Worm (Caenorhabditis elegans) whole organism, L3 larva: ENCODE data around the gene H19J13.2.

ENCODE experiments used
- R02D3.7 ChIP-seq: fragments of 150-350 bp; optimal IDR thresholded peaks from 2 replicates; lab custom pipeline; 2014; ENCODE audit warnings: missing biosample characterization, missing genetic modification characterization
- ZK546.5 ChIP-seq: sonication (generic microtip); optimal IDR thresholded peaks from 2 replicates; lab custom pipeline; 2017; ENCODE audit warnings: missing biosample characterization, missing genetic modification characterization
- aly-2 ChIP-seq: fragments of 150-350 bp; optimal IDR thresholded peaks from 2 replicates; lab custom pipeline; 2014; ENCODE audit warnings: missing biosample characterization, missing genetic modification characterization
- ama-1 ChIP-seq: fragments of 150-350 bp; optimal IDR thresholded peaks from 2 replicates; lab custom pipeline; 2018
- ceh-16 ChIP-seq: sonication (generic microtip); optimal IDR thresholded peaks from 2 replicates; lab custom pipeline; 2017; ENCODE audit warnings: missing biosample characterization, missing genetic modification characterization
- ceh-28 ChIP-seq: fragments of 150-350 bp; optimal IDR thresholded peaks from 2 replicates; lab custom pipeline; 2014; ENCODE audit warnings: missing biosample characterization, missing genetic modification reagents, missing genetic modification characterization
- ceh-9 ChIP-seq: sonication (generic microtip); optimal IDR thresholded peaks from 2 replicates; lab custom pipeline; 2018; ENCODE audit warnings: missing biosample characterization, missing genetic modification characterization
- daf-12 ChIP-seq: fragments of 150-350 bp; optimal IDR thresholded peaks from 2 replicates; lab custom pipeline; 2014; ENCODE audit warnings: missing biosample characterization, missing genetic modification reagents, missing genetic modification characterization
- egl-27 ChIP-seq: sonication (generic microtip); optimal IDR thresholded peaks from 4 replicates; lab custom pipeline; 2017; ENCODE audit warnings: missing biosample characterization, missing genetic modification reagents, missing genetic modification characterization
- elt-1 ChIP-seq: fragments of 150-350 bp; optimal IDR thresholded peaks from 2 replicates; lab custom pipeline; 2014; ENCODE audit warnings: missing biosample characterization, missing genetic modification characterization
- elt-2 ChIP-seq: sonication (generic microtip); optimal IDR thresholded peaks from 2 replicates; lab custom pipeline; 2016; ENCODE audit warnings: missing genetic modification reagents, mild to moderate bottlenecking, missing genetic modification characterization, missing compliant biosample characterization
- elt-3 ChIP-seq, 3 experiments: fragments of 150-350 bp in 1 of 3; sonication (generic microtip) in 2 of 3; optimal IDR thresholded peaks; 2 replicates in 2 of 3; 4 replicates in 1 of 3; lab custom pipeline; 2014 to 2017; ENCODE audit warnings: missing biosample characterization in 3 of 3, missing genetic modification characterization in 3 of 3
- fkh-2 ChIP-seq: fragments of 150-350 bp; optimal IDR thresholded peaks from 2 replicates; lab custom pipeline; 2014; ENCODE audit warnings: missing biosample characterization, missing genetic modification reagents, missing genetic modification characterization
- fos-1 ChIP-seq: fragments of 150-350 bp; optimal IDR thresholded peaks from 2 replicates; lab custom pipeline; 2014; ENCODE audit warnings: missing biosample characterization, missing genetic modification characterization
- lin-39 ChIP-seq: fragments of 150-350 bp; optimal IDR thresholded peaks from 2 replicates; lab custom pipeline; 2018; ENCODE audit warnings: missing biosample characterization, missing genetic modification reagents, missing genetic modification characterization
- lsy-12 ChIP-seq: sonication (generic microtip); optimal IDR thresholded peaks from 2 replicates; lab custom pipeline; 2016; ENCODE audit warnings: mild to moderate bottlenecking, missing genetic modification characterization, missing compliant biosample characterization
- mdl-1 ChIP-seq: fragments of 150-350 bp; optimal IDR thresholded peaks from 2 replicates; lab custom pipeline; 2014; ENCODE audit warnings: missing biosample characterization, missing genetic modification characterization
- nfya-1 ChIP-seq: sonication (generic microtip); optimal IDR thresholded peaks from 2 replicates; lab custom pipeline; 2017; ENCODE audit warnings: missing genetic modification characterization, mild to moderate bottlenecking, missing compliant biosample characterization, antibody characterized with exemption, moderate library complexity; ENCODE audit not compliant: insufficient read depth
- nhr-11 ChIP-seq: fragments of 150-350 bp; optimal IDR thresholded peaks from 2 replicates; lab custom pipeline; 2014; ENCODE audit warnings: missing biosample characterization, missing genetic modification characterization
- nhr-12 ChIP-seq: fragments of 150-350 bp; optimal IDR thresholded peaks from 2 replicates; lab custom pipeline; 2014; ENCODE audit warnings: missing biosample characterization, missing genetic modification characterization
- nhr-23 ChIP-seq: fragments of 150-350 bp; optimal IDR thresholded peaks from 2 replicates; lab custom pipeline; 2014; ENCODE audit warnings: missing biosample characterization, missing genetic modification reagents, missing genetic modification characterization
- nhr-237 ChIP-seq: fragments of 150-350 bp; optimal IDR thresholded peaks from 2 replicates; lab custom pipeline; 2014; ENCODE audit warnings: missing biosample characterization, missing genetic modification characterization
- nhr-25 ChIP-seq: sonication (generic microtip); optimal IDR thresholded peaks from 2 replicates; lab custom pipeline; 2017; ENCODE audit warnings: missing biosample characterization, missing genetic modification characterization
- nhr-28 ChIP-seq: fragments of 150-350 bp; optimal IDR thresholded peaks from 2 replicates; lab custom pipeline; 2014; ENCODE audit warnings: missing biosample characterization, missing genetic modification characterization
- nhr-67 ChIP-seq: fragments of 150-350 bp; optimal IDR thresholded peaks from 2 replicates; lab custom pipeline; 2014; ENCODE audit warnings: missing biosample characterization, missing genetic modification characterization
- nhr-77 ChIP-seq: fragments of 150-350 bp; optimal IDR thresholded peaks from 2 replicates; lab custom pipeline; 2014; ENCODE audit warnings: missing biosample characterization, missing genetic modification characterization
- pha-4 ChIP-seq: fragments of 150-350 bp; optimal IDR thresholded peaks from 2 replicates; lab custom pipeline; 2014; ENCODE audit warnings: missing biosample characterization, missing genetic modification reagents, missing genetic modification characterization
- pqm-1 ChIP-seq: fragments of 150-350 bp; optimal IDR thresholded peaks from 2 replicates; lab custom pipeline; 2017; ENCODE audit warnings: missing biosample characterization, missing genetic modification characterization, inconsistent platforms
- sea-2 ChIP-seq: fragments of 150-350 bp; sonication (generic microtip); optimal IDR thresholded peaks from 4 replicates; lab custom pipeline; 2014; ENCODE audit warnings: missing biosample characterization, missing genetic modification reagents, missing genetic modification characterization
- skn-1 ChIP-seq: fragments of 150-350 bp; optimal IDR thresholded peaks from 2 replicates; lab custom pipeline; 2014; ENCODE audit warnings: missing biosample characterization, missing genetic modification characterization
- snpc-4 ChIP-seq: fragments of 150-350 bp; optimal IDR thresholded peaks from 2 replicates; lab custom pipeline; 2014; ENCODE audit warnings: missing biosample characterization, missing genetic modification characterization
- tbx-2 ChIP-seq: sonication (generic microtip); optimal IDR thresholded peaks from 2 replicates; lab custom pipeline; 2016; ENCODE audit warnings: mild to moderate bottlenecking, missing genetic modification characterization, missing compliant biosample characterization
- unc-62 ChIP-seq: fragments of 150-350 bp; sonication (generic microtip); optimal IDR thresholded peaks from 4 replicates; lab custom pipeline; 2014; ENCODE audit warnings: missing biosample characterization, missing genetic modification reagents, missing genetic modification characterization
- zag-1 ChIP-seq: fragments of 150-350 bp; optimal IDR thresholded peaks from 2 replicates; lab custom pipeline; 2014; ENCODE audit warnings: missing biosample characterization, missing genetic modification characterization
- ztf-4 ChIP-seq: fragments of 150-350 bp; optimal IDR thresholded peaks from 2 replicates; lab custom pipeline; 2014; ENCODE audit warnings: missing biosample characterization, missing genetic modification characterization

H19J13.2 gene

DNA sequence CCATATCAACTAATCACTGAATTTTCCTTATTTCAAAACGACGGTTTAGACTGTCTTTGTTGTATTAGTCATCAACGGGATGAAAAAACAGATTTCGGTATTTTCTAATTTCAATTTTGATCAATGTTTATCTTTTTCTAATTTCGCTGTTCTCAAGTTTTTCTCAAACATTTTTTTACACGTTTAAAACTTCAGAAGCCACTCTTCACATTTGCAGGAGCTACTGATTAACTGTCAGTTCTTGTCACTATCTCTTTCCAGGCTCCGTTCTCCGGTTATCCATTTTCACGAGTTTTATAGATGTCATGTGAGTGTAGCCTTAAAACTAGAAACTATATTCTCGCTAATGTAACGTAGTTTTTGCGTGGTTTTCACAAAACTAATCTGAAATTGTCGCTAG, 16.8 kb upstream of the H19J13.2 start, which contains the start of gene C04B4.4:
Gene C04B4.4 (plus strand): TSS at position 301 of the 400 bp plus-strand sequence.
- TF ChIP-seq ama-1 (no peak), egl-27 (tag; lab: Kevin White, UChicago) (no peak), skn-1 (tag; lab: Kevin White, UChicago) (no peak), elt-2 (tag; lab: Kevin White, UChicago) (no peak), mdl-1 (tag; lab: Kevin White, UChicago) (no peak), R02D3.7 (tag; lab: Kevin White, UChicago) (no peak), ceh-9 (tag; lab: Kevin White, UChicago) (no peak), ceh-28 (tag; lab: Kevin White, UChicago) (no peak), nhr-25 (tag; lab: Kevin White, UChicago) (no peak), ztf-4 (no peak), pqm-1 (tag; lab: Kevin White, UChicago) (no peak), fos-1 (no peak), nhr-237 (no peak)

DNA sequence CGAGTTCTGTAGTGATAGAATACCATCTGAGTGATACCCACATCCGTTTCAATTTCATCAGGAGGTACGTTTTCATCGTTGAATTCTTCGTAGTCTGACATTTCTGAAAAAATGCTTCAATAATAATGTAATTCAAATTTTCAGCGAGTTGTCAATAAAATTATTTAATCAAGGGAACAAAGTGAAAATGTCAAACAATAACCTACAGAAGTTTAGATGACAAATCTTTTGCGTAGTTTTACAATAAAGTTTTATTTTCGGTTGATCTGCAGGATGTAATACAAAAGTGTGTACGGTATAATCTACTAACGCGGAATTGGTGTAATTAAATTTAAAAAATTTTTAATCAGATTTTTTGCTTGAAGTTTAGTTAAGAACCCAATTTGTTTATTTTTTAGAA, 14.5 kb upstream of the H19J13.2 start, which contains the start of gene C04B4.5:
Gene C04B4.5 (minus strand): TSS at position 101 of the 400 bp plus-strand sequence.
- TF ChIP-seq fkh-2 (tag; lab: Kevin White, UChicago) (no peak), nhr-28 (tag; lab: Kevin White, UChicago) (no peak), pha-4 (tag; lab: Kevin White, UChicago) (no peak), elt-1 (tag; lab: Kevin White, UChicago) (no peak), ZK546.5 (tag; lab: Kevin White, UChicago) (no peak), snpc-4 (tag; lab: Kevin White, UChicago) (no peak), ama-1 (no peak), tbx-2 (tag; lab: Kevin White, UChicago) (no peak), unc-62 (no peak), nfya-1 (tag; lab: Kevin White, UChicago) (no peak), nhr-23 (tag; lab: Kevin White, UChicago) (no peak), nhr-67 (tag; lab: Kevin White, UChicago) (no peak), daf-12 (tag; lab: Kevin White, UChicago) (no peak), ceh-16 (tag; lab: Kevin White, UChicago) (no peak), nhr-11 (no peak), lsy-12 (tag; lab: Kevin White, UChicago) (no peak)

DNA sequence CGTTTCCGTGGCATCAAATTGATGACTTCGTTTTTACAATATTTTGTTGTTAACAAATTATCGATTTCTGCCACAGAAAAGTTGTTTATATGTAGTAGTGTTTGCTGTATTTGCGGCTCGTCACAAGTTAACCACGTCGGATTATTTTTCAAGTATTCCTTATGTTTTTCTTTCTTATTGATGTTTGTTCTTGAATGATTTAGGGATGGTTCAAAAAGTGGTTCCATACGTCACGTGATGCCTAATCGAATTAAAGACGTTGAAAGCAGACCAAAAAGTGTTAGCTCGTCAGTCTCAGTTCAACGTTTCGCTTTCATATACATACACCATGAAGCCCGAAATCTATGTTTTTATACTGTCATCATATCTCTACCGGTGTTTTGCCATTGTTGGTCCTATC, 11.7 kb upstream of the H19J13.2 start, which contains the start of gene lips-2:
Gene lips-2 (plus strand): TSS at position 301 of the 400 bp plus-strand sequence.
- no peak for TF ChIP-seq tbx-2 (tag; lab: Kevin White, UChicago)
- TF ChIP-seq zag-1 = no peak
- TF ChIP-seq lin-39 (tag; lab: Kevin White, UChicago) = no peak

DNA sequence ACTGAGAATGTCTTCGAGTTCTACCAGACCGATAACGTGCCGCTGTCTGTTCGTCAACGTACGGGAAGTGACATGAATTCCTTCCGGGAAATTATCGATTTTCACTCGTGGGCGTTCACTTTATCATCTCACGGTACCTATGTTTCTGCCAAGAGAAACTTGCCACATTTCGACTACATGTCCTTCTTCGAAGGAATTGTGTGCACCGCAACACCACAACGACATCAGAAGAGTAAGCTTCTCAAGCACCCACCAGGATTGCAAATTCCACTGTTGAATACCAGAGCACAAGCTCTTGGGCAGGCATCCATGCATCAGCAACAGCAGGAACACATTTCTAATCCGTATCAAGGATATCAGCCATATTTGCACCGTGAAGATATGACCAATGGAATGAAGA, 10.4 kb upstream of the H19J13.2 start:
- TF ChIP-seq aly-2 (tag; lab: Kevin White, UChicago) (no peak), ceh-28 (tag; lab: Kevin White, UChicago) (no peak), tbx-2 (tag; lab: Kevin White, UChicago) (no peak), nhr-23 (tag; lab: Kevin White, UChicago) (no peak), elt-3 (tag; optimal IDR thresholded peaks at IDR 0.05; lab: Kevin White, UChicago) (no peak), zag-1 (no peak), nfya-1 (tag; lab: Kevin White, UChicago) (no peak), sea-2 (GFP tag; lab: Kevin White, UChicago) (no peak), nhr-77 (tag; lab: Kevin White, UChicago) (no peak), nhr-237 (no peak), ceh-16 (tag; lab: Kevin White, UChicago) (no peak), daf-12 (tag; lab: Kevin White, UChicago) (no peak), pha-4 (tag; lab: Kevin White, UChicago) (no peak), mdl-1 (tag; lab: Kevin White, UChicago) (no peak)
- TF ChIP-seq, all 47 proteins: peak for 0

DNA sequence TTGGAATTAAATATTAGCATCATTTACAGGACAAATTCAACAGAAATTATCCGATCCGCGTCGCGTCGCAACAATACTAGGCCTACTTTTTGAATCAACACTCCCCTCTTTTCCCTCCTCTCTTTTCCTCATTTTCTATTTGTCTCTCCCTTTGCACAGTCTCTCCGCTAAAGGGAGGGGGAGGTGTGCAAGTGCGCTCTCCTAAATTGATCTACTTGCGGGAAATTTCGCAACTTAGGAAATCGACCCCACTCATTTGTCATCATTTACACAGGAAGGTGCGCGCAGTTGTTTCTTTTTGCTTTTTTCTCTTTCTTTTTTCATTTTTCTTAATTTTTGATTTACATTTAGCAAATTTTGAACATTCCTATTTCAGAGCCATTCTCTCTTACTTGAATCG, 9.1 kb upstream of the H19J13.2 start, which contains the start of gene C04B4.2:
Gene C04B4.2 (plus strand): TSS at position 371 of the 400 bp plus-strand sequence.
- TF ChIP-seq nhr-12 = no peak
- TF ChIP-seq skn-1 (tag; lab: Kevin White, UChicago) = no peak
